Worm (Caenorhabditis elegans): ENCODE measurements around the gene fbxb-81.

ce11 chrIII:134194-134593 is 6.8 kb downstream of the fbxb-81 start, which contains the start of gene pals-25:
- no peak for TF ChIP-seq ceh-48 (tag; optimal IDR thresholded peaks at IDR 0.05)
- TF ChIP-seq sox-4 (tag; optimal IDR thresholded peaks at IDR 0.05), result no peak
- TF ChIP-seq ref-2 (tag; optimal IDR thresholded peaks at IDR 0.05), result no peak
- TF ChIP-seq ama-1 (optimal IDR thresholded peaks at IDR 0.05), result no peak
- no peak for TF ChIP-seq nhr-11 (tag; optimal IDR thresholded peaks at IDR 0.05)
- TF ChIP-seq ets-4 (tag; optimal IDR thresholded peaks at IDR 0.05), result no peak
- no peak for TF ChIP-seq hlh-15 (tag; optimal IDR thresholded peaks at IDR 0.05)

Measured in whole organism, late embryonic.